Fruit fly (Drosophila melanogaster) whole organism: ENCODE results near the gene scyl.

Source experiments
- CG8478 ChIP-seq: fragments of >200 bp; optimal IDR thresholded peaks from 2 replicates; lab custom pipeline; 2018; ENCODE audit warnings: inconsistent platforms
- Dll ChIP-seq: fragments of >200 bp; optimal IDR thresholded peaks from 2 replicates; lab custom pipeline; 2017
- EcR ChIP-seq, 2 experiments: fragments of >200 bp; optimal IDR thresholded peaks; 2 replicates each; lab custom pipeline; 2017; ENCODE audit warnings: missing biosample characterization in 2 of 2, missing genetic modification characterization in 2 of 2, missing genetic modification reagents in 2 of 2
- pan ChIP-seq: fragments of >200 bp; optimal IDR thresholded peaks from 2 replicates; lab custom pipeline; 2017
- psq ChIP-seq: fragments of >200 bp; optimal IDR thresholded peaks from 2 replicates; lab custom pipeline; 2017
- usp ChIP-seq: fragments of >200 bp; optimal IDR thresholded peaks from 2 replicates; lab custom pipeline; 2017; ENCODE audit warnings: missing biosample characterization, missing genetic modification characterization, mixed read lengths

The scyl gene

DNA sequence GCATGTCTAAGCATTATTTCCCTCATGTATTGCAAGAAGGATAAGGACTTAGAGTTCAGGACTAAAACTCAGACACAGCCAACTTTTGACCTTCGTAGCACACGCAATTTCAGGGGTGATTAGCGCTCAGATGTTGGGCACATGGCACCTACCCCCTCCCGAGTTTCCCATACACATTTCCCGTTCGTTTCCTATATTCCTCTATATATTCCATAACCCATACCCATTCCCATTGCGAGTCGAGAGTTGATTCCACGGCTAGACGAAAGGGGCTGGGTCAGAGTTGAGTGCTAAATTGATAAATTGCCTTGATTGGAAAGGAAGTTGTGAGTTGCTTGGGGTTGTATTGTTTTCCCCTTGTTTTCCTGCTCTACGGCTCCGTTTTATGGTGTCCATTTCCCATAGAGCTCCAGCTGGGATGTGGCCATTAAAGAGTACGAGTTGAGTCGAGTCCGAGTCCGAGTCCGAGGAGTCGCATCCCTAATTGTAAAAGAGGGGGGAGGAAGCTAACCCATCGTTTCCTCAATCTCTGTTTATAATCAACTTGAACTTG lies 8.0 kb upstream of the scyl start:
- no peak for TF ChIP-seq usp (GFP tag; lab: Kevin White, UChicago)
- no peak for TF ChIP-seq CG8478
- no peak for TF ChIP-seq Dll
- no peak for TF ChIP-seq pan (lab: Kevin White, UChicago)
- no peak for TF ChIP-seq EcR (GFP tag; optimal IDR thresholded peaks at IDR 0.05; lab: Kevin White, UChicago)
- no peak for TF ChIP-seq psq (lab: Kevin White, UChicago)

- TF ChIP-seq EcR (GFP tag; optimal IDR thresholded peaks at IDR 0.05; lab: Kevin White, UChicago) = no peak
- peak; percentile 82 for TF ChIP-seq CG8478
Measured at dm6 chr3L:11246046-11246887, 5.8 kb upstream of the scyl start.

dm6 chr3L:11247370-11248255 lies 4.5 kb upstream of the scyl start:
- no peak for TF ChIP-seq CG8478
- no peak for TF ChIP-seq Dll
- TF ChIP-seq psq (lab: Kevin White, UChicago) = no peak
- TF ChIP-seq usp (GFP tag; lab: Kevin White, UChicago) = no peak
- TF ChIP-seq EcR (GFP tag; optimal IDR thresholded peaks at IDR 0.05; lab: Kevin White, UChicago) = no peak

DNA sequence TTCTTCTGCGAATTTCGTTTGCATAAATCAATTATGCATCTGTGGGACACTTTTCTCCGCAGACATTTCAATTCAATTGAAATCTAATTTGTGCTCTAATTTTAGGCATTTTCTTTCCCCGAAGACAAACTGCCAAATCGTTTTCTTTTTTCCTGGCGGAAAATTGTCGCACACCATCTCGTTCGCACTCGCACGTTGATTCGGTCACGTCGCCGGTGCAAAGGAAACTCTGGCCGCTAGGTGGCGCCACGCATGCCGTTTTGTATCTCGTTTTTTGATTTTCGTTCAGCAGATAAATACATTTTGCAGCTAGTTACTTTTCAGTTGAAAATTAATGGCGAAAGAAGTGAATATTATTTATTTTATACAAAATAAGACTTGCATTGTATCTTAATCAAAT lies 3.8 kb upstream of the scyl start:
- no peak for TF ChIP-seq Dll
- TF ChIP-seq psq (lab: Kevin White, UChicago) = no peak
- no peak for TF ChIP-seq CG8478
- TF ChIP-seq usp (GFP tag; lab: Kevin White, UChicago) = no peak

DNA sequence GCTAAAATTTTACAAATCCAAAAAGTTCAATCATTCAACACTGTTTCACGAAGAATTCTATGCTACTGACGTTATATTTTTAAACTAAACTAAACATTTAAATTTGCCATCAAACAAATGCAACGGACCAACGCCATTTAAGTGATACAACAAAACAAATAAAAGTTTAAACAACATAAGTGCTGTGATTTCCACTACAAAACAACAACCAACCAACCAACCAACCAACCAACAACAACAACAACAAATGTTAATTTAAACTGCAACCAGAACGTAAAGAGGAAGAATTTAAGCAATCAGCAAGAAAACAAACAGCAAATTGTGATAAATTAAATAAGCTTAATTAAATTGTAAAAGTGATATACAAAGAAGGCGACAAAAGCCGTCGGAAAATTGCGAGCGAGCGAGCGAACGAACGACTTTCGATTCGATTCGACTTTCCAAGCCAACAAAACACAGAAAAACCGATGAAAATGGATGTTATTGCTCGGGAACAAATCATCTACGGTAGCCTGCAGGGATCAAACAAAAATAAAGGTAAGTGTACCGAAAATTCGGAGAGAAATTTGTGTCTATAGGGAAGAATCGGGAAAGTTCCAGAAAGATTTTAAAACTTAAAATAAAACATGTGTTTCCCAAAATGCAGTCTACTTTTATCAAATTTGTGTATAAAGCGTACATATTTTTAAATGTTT lies 464 bp downstream of the scyl start:
- TF ChIP-seq usp (GFP tag; lab: Kevin White, UChicago) (no peak), Dll (no peak), EcR (GFP tag; optimal IDR thresholded peaks at IDR 0.05; lab: Kevin White, UChicago) (no peak), psq (lab: Kevin White, UChicago) (no peak), pan (lab: Kevin White, UChicago) (no peak), CG8478 (no peak)

- no peak for TF ChIP-seq usp (GFP tag; lab: Kevin White, UChicago)
- no peak for TF ChIP-seq pan (lab: Kevin White, UChicago)
- no peak for TF ChIP-seq CG8478
- TF ChIP-seq EcR (GFP tag; optimal IDR thresholded peaks at IDR 0.05; lab: Kevin White, UChicago) = no peak
- TF ChIP-seq Dll = no peak
- no peak for TF ChIP-seq psq (lab: Kevin White, UChicago)
Measured at dm6 chr3L:11253140-11253539, 1.0 kb downstream of the scyl start.

DNA sequence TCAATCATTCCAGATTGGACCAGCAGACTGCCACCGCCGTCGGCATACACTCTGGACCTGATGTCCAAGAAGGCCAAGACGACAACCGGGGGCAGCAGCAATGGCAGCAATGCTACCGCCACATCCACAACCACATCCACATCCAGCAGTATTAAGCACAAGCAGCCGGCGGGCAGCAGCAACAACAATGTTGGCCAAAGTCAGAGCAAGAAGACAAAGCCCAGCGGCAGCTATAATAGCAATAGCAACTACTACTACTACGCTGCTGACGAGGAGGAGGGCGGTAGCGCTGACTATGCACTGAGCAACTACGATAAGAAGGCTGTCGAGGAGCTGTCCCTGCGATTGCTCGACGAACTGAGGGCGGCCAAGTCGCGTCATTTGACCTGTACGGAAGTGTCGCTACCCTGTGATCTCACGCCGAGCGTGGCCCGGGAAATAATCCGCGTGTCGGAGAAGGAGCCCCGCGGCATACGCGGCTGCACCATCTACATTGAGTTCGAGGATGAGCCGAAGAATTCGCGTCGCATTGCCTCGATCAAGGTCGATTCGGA lies 1.7 kb downstream of the scyl start:
- TF ChIP-seq CG8478 = no peak
- no peak for TF ChIP-seq usp (GFP tag; lab: Kevin White, UChicago)

DNA sequence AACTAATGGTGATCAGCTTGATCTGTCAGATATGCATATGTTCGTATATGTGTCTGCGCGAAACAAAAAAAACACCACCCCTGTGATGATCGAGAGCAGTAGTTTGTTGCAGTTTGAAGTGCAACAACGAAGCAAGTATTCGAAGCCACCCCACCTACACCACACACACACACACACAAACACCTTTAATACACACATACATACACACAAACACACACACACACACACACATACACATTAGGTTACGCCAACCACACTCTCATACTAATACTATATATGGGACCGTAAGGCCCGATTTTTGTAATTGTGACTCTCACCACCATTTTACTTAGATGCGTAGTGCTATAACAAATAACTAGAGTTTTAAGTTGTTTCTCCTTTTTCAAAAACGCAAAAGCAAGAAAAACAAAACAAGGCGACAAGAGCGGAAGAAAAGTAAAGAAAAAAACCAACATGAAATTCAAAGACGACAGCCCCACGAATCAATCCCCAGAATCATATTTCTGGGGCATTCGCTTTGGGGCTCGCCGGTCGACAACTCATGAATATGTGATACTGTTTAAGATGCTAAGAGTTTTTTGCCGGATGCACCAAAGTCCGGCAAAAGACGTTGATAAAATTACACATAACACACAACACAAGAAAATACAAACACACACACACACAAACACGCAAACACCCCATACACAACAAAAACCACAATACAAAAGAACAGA lies 2.5 kb downstream of the scyl start:
- TF ChIP-seq Dll (no peak), pan (lab: Kevin White, UChicago) (no peak), EcR (GFP tag; optimal IDR thresholded peaks at IDR 0.05; lab: Kevin White, UChicago) (no peak), usp (GFP tag; lab: Kevin White, UChicago) (no peak), CG8478 (no peak), psq (lab: Kevin White, UChicago) (no peak)

DNA sequence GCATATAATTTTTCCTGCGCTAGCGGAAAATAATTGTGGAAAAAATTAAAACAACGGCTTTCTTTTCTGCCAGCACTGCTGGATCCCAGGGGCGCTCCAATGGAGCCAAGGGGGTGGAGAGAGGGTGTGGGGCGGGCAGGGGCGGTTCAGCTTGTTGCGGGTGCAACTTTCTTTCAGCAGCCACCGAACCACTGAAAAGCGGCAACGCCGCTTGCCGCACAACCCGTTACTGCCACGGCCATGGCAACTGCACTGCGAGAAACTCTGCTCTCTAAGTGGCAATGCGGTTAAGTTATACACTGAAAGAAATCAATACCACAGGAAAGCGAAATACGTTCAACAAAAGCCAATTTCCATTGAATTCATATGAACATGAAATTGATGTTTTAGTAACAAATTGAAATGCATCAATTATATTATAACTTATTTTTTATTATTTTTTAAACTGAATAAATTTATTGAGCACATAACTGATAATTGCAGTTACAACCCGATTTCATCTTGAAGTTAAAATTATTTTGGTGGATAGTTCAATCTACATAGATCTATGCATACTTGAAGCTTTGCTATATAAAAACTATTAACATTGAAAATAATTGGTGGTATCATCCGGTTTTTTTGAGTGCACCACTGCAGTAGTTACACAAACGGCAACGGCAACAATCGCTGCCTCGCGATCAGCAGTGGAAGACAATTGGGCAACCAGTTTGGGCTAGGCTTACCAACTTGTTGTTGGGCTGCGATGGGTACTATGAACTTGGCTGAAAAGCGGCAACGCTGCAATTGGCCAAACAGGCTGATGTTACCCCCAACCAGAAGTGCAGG lies 4.3 kb downstream of the scyl start:
- TF ChIP-seq CG8478 (no peak), Dll (no peak), pan (lab: Kevin White, UChicago) (no peak), EcR (GFP tag; optimal IDR thresholded peaks at IDR 0.05; lab: Kevin White, UChicago) (peak in 1 of 2 experiments; percentile 26), psq (lab: Kevin White, UChicago) (no peak)

DNA sequence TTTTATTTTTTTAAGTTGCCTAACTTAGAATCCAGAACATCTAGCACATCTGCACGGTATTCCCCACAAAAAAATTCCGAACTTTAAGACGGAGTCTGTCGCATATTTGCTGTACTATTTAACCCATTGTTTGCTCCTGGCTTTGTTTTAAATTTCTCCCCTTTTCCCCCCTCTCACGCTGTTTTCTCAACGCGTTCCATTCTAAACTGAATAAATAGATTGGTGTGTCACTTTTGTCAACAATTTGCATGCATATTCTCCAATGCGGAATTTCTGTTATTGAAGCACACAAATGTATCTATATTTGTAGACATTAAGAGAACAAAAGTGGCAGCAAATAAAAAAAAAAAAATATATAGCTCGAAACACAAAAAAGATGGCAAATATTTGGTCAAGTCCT lies 6.3 kb downstream of the scyl start:
- no peak for TF ChIP-seq Dll
- TF ChIP-seq usp (GFP tag; lab: Kevin White, UChicago) = no peak
- TF ChIP-seq psq (lab: Kevin White, UChicago) = no peak
- no peak for TF ChIP-seq EcR (GFP tag; optimal IDR thresholded peaks at IDR 0.05; lab: Kevin White, UChicago)
- TF ChIP-seq CG8478 = no peak
- no peak for TF ChIP-seq pan (lab: Kevin White, UChicago)
